Worm (Caenorhabditis elegans) whole organism, mixed stage, embryonic: ENCODE results near the gene F15B9.8.

Experiments used
- bed-3 ChIP-seq: fragments of 200-800 bp; sonication (Bioruptor generic); optimal IDR thresholded peaks from 3 replicates; lab custom pipeline; 2018; ENCODE audit warnings: mild to moderate bottlenecking, missing genetic modification characterization, moderate library complexity, missing compliant biosample characterization
- lsy-2 ChIP-seq: fragments of 150-350 bp; optimal IDR thresholded peaks from 2 replicates; lab custom pipeline; 2014; ENCODE audit warnings: missing biosample characterization, missing genetic modification characterization
- mep-1 ChIP-seq: fragments of 150-350 bp; optimal IDR thresholded peaks from 2 replicates; lab custom pipeline; 2017; ENCODE audit warnings: missing biosample characterization, missing genetic modification reagents, missing genetic modification characterization, inconsistent platforms
- nhr-76 ChIP-seq: sonication (generic microtip); optimal IDR thresholded peaks from 2 replicates; lab custom pipeline; 2017; ENCODE audit warnings: missing biosample characterization, missing genetic modification characterization
- unc-39 ChIP-seq: fragments of 150-350 bp; optimal IDR thresholded peaks from 2 replicates; lab custom pipeline; 2014; ENCODE audit warnings: missing biosample characterization, missing genetic modification characterization
- ztf-11 ChIP-seq: fragments of 150-350 bp; optimal IDR thresholded peaks from 2 replicates; lab custom pipeline; 2014; ENCODE audit warnings: missing biosample characterization, missing genetic modification characterization

DNA sequence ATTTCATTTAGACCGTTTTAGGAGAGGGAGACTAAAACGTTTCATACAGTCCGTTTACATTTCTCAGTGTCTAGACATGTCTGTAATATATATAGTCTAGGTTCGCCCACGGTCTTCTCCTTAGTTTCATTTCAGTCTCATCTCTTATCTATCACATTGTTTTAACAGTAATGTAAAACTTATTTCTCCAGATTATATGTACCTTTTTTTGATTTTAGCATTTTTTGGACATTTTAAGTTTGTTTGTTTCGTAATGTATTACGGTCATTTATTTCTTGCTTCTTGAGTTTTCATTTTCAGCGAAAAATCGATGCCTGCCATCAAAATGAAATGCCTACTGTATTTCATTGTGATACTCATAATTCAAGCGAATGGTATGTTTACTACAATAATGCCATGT, 25.5 kb downstream of the F15B9.8 start, which contains the start of gene F15B9.6:
- no peak for TF ChIP-seq ztf-11 (tag; lab: Kevin White, UChicago)
- no peak for TF ChIP-seq lsy-2
- no peak for TF ChIP-seq unc-39 (tag; lab: Kevin White, UChicago)
- no peak for TF ChIP-seq nhr-76 (tag; lab: Kevin White, UChicago)
- TF ChIP-seq bed-3 (GFP tag; lab: Kevin White, UChicago): no peak
- no peak for TF ChIP-seq mep-1 (tag; lab: Kevin White, UChicago)
